Fruit fly (Drosophila melanogaster) whole organism, embryonic: Measurements from ENCODE around the gene CG32032.

Experiments used
- Blimp-1 ChIP-seq: fragments of 200-800 bp; sonication (Bioruptor generic); optimal IDR thresholded peaks from 3 replicates; lab custom pipeline; 2018; ENCODE audit warnings: missing biosample characterization, missing genetic modification characterization, mild to moderate bottlenecking, moderate library complexity, missing genetic modification reagents
- CG10543 ChIP-seq: fragments of 200-800 bp; sonication (Bioruptor generic); optimal IDR thresholded peaks from 3 replicates; lab custom pipeline; 2017; ENCODE audit warnings: missing biosample characterization, mild to moderate bottlenecking, missing genetic modification characterization, moderate library complexity
- CG13424 ChIP-seq: fragments of 200-800 bp; sonication (Bioruptor generic); optimal IDR thresholded peaks from 2 replicates; lab custom pipeline; 2019; ENCODE audit warnings: missing biosample characterization, mild to moderate bottlenecking, missing genetic modification characterization, moderate library complexity
- CG14441 ChIP-seq: fragments of 200-800 bp; sonication (Bioruptor generic); IDR thresholded peaks from 2 replicates; pipeline ENCODE4 v1.3.6; 2022; ENCODE audit warnings: missing biosample characterization, missing genetic modification characterization
- CG15269 ChIP-seq: fragments of 200-800 bp; sonication (Bioruptor generic); optimal IDR thresholded peaks from 2 replicates; lab custom pipeline; 2018; ENCODE audit warnings: missing biosample characterization, mild to moderate bottlenecking, missing genetic modification characterization, moderate library complexity
- CG34422 ChIP-seq: fragments of 200-800 bp; sonication (Bioruptor generic); IDR thresholded peaks from 3 replicates; pipeline ENCODE4 v1.3.6; 2022; ENCODE audit warnings: missing biosample characterization, missing genetic modification characterization
- CG6813 ChIP-seq: fragments of 200-800 bp; sonication (Bioruptor generic); optimal IDR thresholded peaks from 2 replicates; lab custom pipeline; 2017; ENCODE audit warnings: missing biosample characterization, missing genetic modification characterization, mild to moderate bottlenecking, moderate library complexity, missing genetic modification reagents
- D19A ChIP-seq: fragments of 200-800 bp; optimal IDR thresholded peaks from 3 replicates; lab custom pipeline; 2019; ENCODE audit warnings: missing biosample characterization, mild to moderate bottlenecking, missing genetic modification characterization, moderate library complexity
- H2.0 ChIP-seq: fragments of 200-800 bp; sonication (Bioruptor generic); IDR thresholded peaks from 2 replicates; pipeline ENCODE4 v1.3.6; 2022; ENCODE audit warnings: missing biosample characterization, missing genetic modification characterization
- Lhr ChIP-seq: fragments of 200-800 bp; sonication (Bioruptor generic); optimal IDR thresholded peaks from 3 replicates; lab custom pipeline; 2017; ENCODE audit warnings: mild to moderate bottlenecking, missing biosample characterization, missing genetic modification reagents, missing genetic modification characterization
- Neu2 ChIP-seq: fragments of 200-800 bp; sonication (Bioruptor generic); optimal IDR thresholded peaks from 3 replicates; lab custom pipeline; 2016; ENCODE audit warnings: missing biosample characterization, missing genetic modification characterization, borderline replicate concordance
- Pdp1 ChIP-seq, 2 experiments: fragments of 200-800 bp; sonication (Bioruptor generic); optimal IDR thresholded peaks; 3 replicates each; lab custom pipeline; 2016; ENCODE audit warnings: missing biosample characterization in 2 of 2, missing genetic modification characterization in 2 of 2, mild to moderate bottlenecking in 1 of 2, moderate library complexity in 1 of 2
- bcd ChIP-seq: fragments of 200-800 bp; sonication (Bioruptor generic); optimal IDR thresholded peaks from 2 replicates; lab custom pipeline; 2017; ENCODE audit warnings: missing biosample characterization, mild to moderate bottlenecking, missing genetic modification characterization
- hb ChIP-seq: fragments of 200-800 bp; sonication (Bioruptor generic); IDR thresholded peaks from 3 replicates; pipeline ENCODE4 v1.3.6; 2022; ENCODE audit warnings: missing biosample characterization, missing genetic modification characterization; ENCODE audit not compliant: partially characterized antibody
- lov ChIP-seq, 2 experiments: fragments of 200-800 bp in 1 of 2; fragments of >200 bp in 1 of 2; sonication (Bioruptor generic) in 1 of 2; IDR thresholded peaks in 1 of 2; optimal IDR thresholded peaks in 1 of 2; 2 replicates in 1 of 2; 3 replicates in 1 of 2; pipeline versions ENCODE4 v1.3.6 to Lab custom; 2017 to 2022; ENCODE audit warnings: missing biosample characterization in 1 of 2, missing genetic modification characterization in 1 of 2

The CG32032 gene

DNA sequence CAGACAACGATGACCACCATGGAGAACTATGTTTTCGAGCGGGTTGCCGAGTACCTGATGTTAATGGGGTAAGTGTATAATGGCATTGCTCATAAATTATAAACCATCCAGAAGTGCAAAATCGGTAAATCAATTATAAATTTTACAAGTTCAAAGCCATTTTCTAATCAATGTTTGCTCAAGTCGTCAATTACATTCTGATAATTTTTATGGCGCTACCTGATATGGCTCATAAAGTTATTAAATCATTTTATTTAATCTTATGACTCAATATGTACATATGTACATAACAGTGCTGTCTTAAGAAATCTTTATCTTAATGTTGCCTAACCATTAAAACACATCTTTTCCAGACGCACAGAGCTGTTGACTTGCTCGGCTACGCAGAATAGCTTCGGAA, 46.7 kb downstream of the CG32032 start (continued):
- no peak for TF ChIP-seq CG14441 (GFP tag; lab: Robert Waterston, UW)
- TF ChIP-seq CG34422 (GFP tag; lab: Robert Waterston, UW) = no peak
- no peak for TF ChIP-seq lov (optimal IDR thresholded peaks at IDR 0.05; lab: Kevin White, UChicago)
- TF ChIP-seq lov (GFP tag; IDR thresholded peaks at IDR 0.05; lab: Robert Waterston, UW) = no peak
- TF ChIP-seq CG15269 (tag; lab: Kevin White, UChicago) = peak; percentile 15
- TF ChIP-seq Lhr (GFP tag; lab: Kevin White, UChicago) = no peak
- no peak for TF ChIP-seq bcd (GFP tag; lab: Kevin White, UChicago)
- peak in 1 of 2 experiments; percentile 43 for TF ChIP-seq Pdp1 (GFP tag; optimal IDR thresholded peaks at IDR 0.05; lab: Kevin White, UChicago)
- no peak for TF ChIP-seq Blimp-1
- TF ChIP-seq CG13424 = no peak
- TF ChIP-seq CG6813 (GFP tag; lab: Kevin White, UChicago) = no peak
- TF ChIP-seq H2.0 = no peak
- TF ChIP-seq D19A (tag; lab: Kevin White, UChicago) = no peak
- TF ChIP-seq CG10543 (GFP tag; lab: Kevin White, UChicago) = no peak
- TF ChIP-seq, all 482 proteins: peak for 7

DNA sequence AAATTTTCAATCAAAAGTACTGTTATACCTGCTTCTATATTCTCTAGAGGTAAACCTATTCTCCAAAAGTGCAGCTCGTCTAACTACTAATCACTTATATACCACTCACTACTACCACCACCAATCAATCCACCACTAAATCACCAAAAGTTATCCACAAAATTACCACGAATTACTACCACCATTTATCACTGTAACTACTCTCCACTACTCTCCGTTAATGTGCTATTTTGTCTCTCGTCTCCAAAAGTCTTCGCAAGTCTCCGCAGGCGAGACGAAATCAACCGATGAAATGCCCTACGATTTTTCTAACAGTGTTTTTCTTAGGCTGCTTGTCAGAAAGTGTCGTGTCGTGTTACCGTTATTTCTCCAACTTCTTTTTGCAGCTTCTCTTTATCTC, 49.1 kb downstream of the CG32032 start:
- TF ChIP-seq hb (GFP tag; lab: Robert Waterston, UW) (no peak), Neu2 (GFP tag; lab: Kevin White, UChicago) (peak; percentile 90)
